Worm (Caenorhabditis elegans): ENCODE results near the gene crn-2.
A peak's percentile ranks its signal among the peaks of the same experiment; 100 is the strongest.

crn-2 gene

DNA sequence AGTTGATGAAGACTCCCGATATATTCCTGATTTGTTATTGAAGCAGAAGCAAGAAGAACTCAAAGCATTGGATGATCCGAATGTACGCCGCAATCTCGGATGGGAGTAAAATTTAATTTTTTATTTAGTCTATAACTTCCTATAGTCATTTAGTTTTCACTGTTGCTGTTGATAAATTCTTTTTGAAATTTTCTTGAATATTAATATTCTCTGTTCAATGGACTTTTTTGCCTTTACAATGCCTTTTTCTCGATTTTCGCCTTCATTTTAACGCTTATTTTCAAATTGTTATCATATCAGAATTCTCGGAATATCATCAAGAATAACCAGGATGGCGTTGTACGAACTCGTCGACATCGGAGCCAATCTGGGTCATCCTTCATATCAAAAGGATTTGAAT, at the start of gene crn-2:
crn-2 (plus strand) TSS at position 301 of the 400 bp plus-strand sequence.
- no peak for TF ChIP-seq fos-1 (tag; optimal IDR thresholded peaks at IDR 0.05)
- TF ChIP-seq crh-2 (tag; optimal IDR thresholded peaks at IDR 0.05): no peak

DNA sequence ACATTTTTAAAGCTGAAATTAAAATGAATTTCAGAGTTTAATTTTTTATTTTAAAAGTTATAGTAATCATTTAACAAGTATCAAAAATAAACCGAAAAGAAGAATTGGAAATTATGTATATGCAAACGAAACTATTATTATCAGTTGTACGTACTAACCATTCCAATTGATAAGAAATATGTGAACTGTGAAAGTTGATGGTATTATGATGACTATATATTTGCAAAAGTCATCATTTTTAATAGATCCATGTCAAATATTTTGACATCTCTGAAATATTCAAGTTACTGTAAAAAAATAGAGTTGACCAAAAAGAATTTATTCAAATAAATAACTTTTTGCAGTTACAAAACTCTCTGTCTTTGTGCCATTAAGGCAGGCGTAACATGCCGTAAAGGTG, 46.4 kb upstream of the crn-2 start, which contains the start of gene ugt-48:
ugt-48 (minus strand) TSS at position 12 of the 400 bp plus-strand sequence.
- TF ChIP-seq fos-1 (tag; optimal IDR thresholded peaks at IDR 0.05): peak; percentile 51
- no peak for TF ChIP-seq egl-27 (tag; optimal IDR thresholded peaks at IDR 0.05)
- no peak for TF ChIP-seq nhr-23 (tag; optimal IDR thresholded peaks at IDR 0.05)
- TF ChIP-seq unc-39 (tag; optimal IDR thresholded peaks at IDR 0.05): no peak
- TF ChIP-seq mdl-1 (tag; optimal IDR thresholded peaks at IDR 0.05): no peak
- TF ChIP-seq lin-39 (tag; optimal IDR thresholded peaks at IDR 0.05): no peak
- no peak for TF ChIP-seq ceh-82 (tag; optimal IDR thresholded peaks at IDR 0.05)
- TF ChIP-seq lsy-2 (tag; optimal IDR thresholded peaks at IDR 0.05): no peak
- peak; percentile 72 for TF ChIP-seq skn-1 (tag; optimal IDR thresholded peaks at IDR 0.05)
- no peak for TF ChIP-seq lin-13 (GFP tag; optimal IDR thresholded peaks at IDR 0.05)

DNA sequence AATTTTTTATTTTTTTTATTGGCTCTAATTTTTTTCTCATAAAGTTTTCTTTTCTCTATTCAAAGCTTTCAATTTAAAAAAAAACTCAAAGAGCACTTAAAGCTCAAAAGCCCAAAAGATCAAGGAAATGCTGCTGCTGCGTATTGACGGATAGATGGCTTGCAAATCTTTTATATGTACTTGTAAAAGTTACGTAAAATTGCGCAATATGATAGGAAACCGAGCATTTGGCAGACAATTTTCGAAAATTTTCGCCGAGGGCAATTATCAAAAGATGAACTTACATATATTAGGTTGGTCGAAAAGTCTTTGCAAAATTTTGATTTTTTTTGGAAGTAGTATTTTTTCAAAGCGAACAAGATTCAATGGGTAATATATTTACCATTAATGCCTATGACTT, 45.9 kb upstream of the crn-2 start:
- TF ChIP-seq nhr-25 (tag; optimal IDR thresholded peaks at IDR 0.05) (no peak), nhr-129 (tag; optimal IDR thresholded peaks at IDR 0.05) (peak; percentile 65)

DNA sequence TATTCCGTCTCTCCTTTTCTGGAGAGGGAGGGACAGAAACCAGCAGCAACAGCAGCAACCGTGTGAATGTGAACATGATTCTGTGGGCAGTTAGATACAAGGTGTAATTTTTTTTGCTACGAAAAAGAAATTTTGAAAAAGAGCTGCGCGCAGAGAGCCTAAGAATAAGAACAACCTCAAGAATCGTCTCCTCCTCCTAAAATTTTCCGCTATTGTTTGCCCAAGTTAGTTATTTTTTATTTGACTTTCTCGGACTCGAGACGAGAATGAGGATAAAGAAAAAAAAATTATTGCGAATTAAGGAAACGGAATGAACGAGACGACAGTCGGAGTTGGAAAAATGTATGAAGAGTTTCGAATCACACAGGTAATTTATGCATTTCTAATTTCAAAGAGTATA, 35.8 kb upstream of the crn-2 start, which contains the start of gene glb-5:
glb-5 (plus strand) TSS at position 301 of the 400 bp plus-strand sequence.
- TF ChIP-seq snpc-4 (tag; optimal IDR thresholded peaks at IDR 0.05) (no peak), nhr-21 (tag; optimal IDR thresholded peaks at IDR 0.05) (no peak), nhr-23 (tag; optimal IDR thresholded peaks at IDR 0.05) (no peak), Y55F3AM.14 (GFP tag; optimal IDR thresholded peaks at IDR 0.05) (no peak), lin-13 (GFP tag; optimal IDR thresholded peaks at IDR 0.05) (no peak), nhr-25 (tag; optimal IDR thresholded peaks at IDR 0.05) (no peak)

DNA sequence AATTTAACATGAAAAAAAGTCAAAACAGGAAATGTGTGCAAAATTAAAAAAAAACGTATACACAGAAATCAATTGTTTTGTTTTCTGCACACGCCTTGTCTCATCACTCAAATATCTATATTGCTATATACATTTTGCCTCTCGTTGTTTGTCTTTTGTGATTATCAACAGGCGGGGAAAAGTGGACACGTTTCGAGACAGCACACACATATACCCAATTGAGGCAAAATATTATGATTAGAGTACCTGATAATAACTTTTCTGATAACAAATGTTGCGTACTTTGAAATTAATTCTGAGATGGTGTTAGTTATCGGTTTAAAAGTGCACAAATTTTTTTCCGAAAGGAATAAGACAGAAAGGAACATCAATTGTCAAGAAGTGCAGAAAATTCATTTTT, 34.5 kb upstream of the crn-2 start:
- TF ChIP-seq F13H6.1 (tag; optimal IDR thresholded peaks at IDR 0.05) (peak; percentile 0), snpc-4 (tag; optimal IDR thresholded peaks at IDR 0.05) (no peak), nhr-77 (tag; optimal IDR thresholded peaks at IDR 0.05) (no peak), skn-1 (tag; optimal IDR thresholded peaks at IDR 0.05) (peak; percentile 53), blmp-1 (tag; optimal IDR thresholded peaks at IDR 0.05; ENCODE audit: insufficient read depth) (no peak), aly-2 (tag; optimal IDR thresholded peaks at IDR 0.05) (no peak), mab-5 (tag; optimal IDR thresholded peaks at IDR 0.05) (no peak), unc-62 (GFP tag; optimal IDR thresholded peaks at IDR 0.05) (no peak), fos-1 (tag; optimal IDR thresholded peaks at IDR 0.05) (peak; percentile 96), peb-1 (tag; optimal IDR thresholded peaks at IDR 0.05) (no peak), ztf-11 (tag; optimal IDR thresholded peaks at IDR 0.05) (no peak), mbf-1 (tag; optimal IDR thresholded peaks at IDR 0.05) (no peak), crh-2 (tag; optimal IDR thresholded peaks at IDR 0.05) (peak; percentile 84), sma-9 (GFP tag; optimal IDR thresholded peaks at IDR 0.05) (peak; percentile 61), sma-9 (tag; optimal IDR thresholded peaks at IDR 0.05) (no peak), lin-13 (GFP tag; optimal IDR thresholded peaks at IDR 0.05) (no peak), sem-4 (tag; optimal IDR thresholded peaks at IDR 0.05) (no peak)

ce11 chrV:5567119-5567518, 27.3 kb upstream of the crn-2 start, which contains the start of gene C18C4.7:
TSS of gene C18C4.7 (minus strand) at chrV:5567219.
- TF ChIP-seq elt-1 (tag; optimal IDR thresholded peaks at IDR 0.05) (no peak), ama-1 (optimal IDR thresholded peaks at IDR 0.05) (no peak), nhr-11 (tag; optimal IDR thresholded peaks at IDR 0.05) (no peak), nhr-77 (tag; optimal IDR thresholded peaks at IDR 0.05) (no peak), nhr-12 (tag; optimal IDR thresholded peaks at IDR 0.05) (no peak), unc-62 (GFP tag; optimal IDR thresholded peaks at IDR 0.05) (no peak), sem-4 (tag; optimal IDR thresholded peaks at IDR 0.05) (no peak), crh-2 (tag; optimal IDR thresholded peaks at IDR 0.05) (no peak), ceh-82 (tag; optimal IDR thresholded peaks at IDR 0.05) (no peak), elt-3 (tag; optimal IDR thresholded peaks at IDR 0.05) (no peak), F13H6.1 (tag; optimal IDR thresholded peaks at IDR 0.05) (no peak)
